Fruit fly (Drosophila melanogaster) whole organism, embryonic: ENCODE data around the gene TTLL6B.

Experiments
- CG13624 ChIP-seq: fragments of 200-800 bp; sonication (Bioruptor generic); optimal IDR thresholded peaks from 2 replicates; lab custom pipeline; 2016; ENCODE audit warnings: missing biosample characterization, missing genetic modification characterization
- CG8359 ChIP-seq: fragments of 200-800 bp; sonication (Bioruptor generic); optimal IDR thresholded peaks from 2 replicates; lab custom pipeline; 2017; ENCODE audit warnings: missing biosample characterization, mild to moderate bottlenecking, missing genetic modification characterization, borderline replicate concordance
- Ssrp ChIP-seq: fragments of 200-800 bp; sonication (Bioruptor generic); optimal IDR thresholded peaks from 2 replicates; lab custom pipeline; 2018; ENCODE audit warnings: missing biosample characterization, mild to moderate bottlenecking, missing genetic modification characterization, moderate library complexity
- cwo ChIP-seq: fragments of 200-800 bp; sonication (Bioruptor generic); optimal IDR thresholded peaks from 3 replicates; lab custom pipeline; 2017; ENCODE audit warnings: missing biosample characterization, missing genetic modification characterization, mild to moderate bottlenecking, moderate library complexity, missing genetic modification reagents
- gsb ChIP-seq: fragments of 200-800 bp; sonication (Bioruptor generic); IDR thresholded peaks from 2 replicates; pipeline ENCODE4 v1.3.6; 2022; ENCODE audit warnings: missing biosample characterization, missing genetic modification characterization
- lola ChIP-seq, 3 experiments: fragments of >200 bp in 2 of 3; fragments of 200-800 bp in 1 of 3; sonication (Bioruptor generic) in 1 of 3; optimal IDR thresholded peaks; 2 replicates each; lab custom pipeline; 2017 to 2019; ENCODE audit warnings: missing biosample characterization in 3 of 3, missing genetic modification characterization in 3 of 3, mild to moderate bottlenecking in 1 of 3, moderate library complexity in 1 of 3
- phol ChIP-seq: fragments of 200-800 bp; sonication (Bioruptor generic); optimal IDR thresholded peaks from 3 replicates; lab custom pipeline; 2018; ENCODE audit warnings: missing biosample characterization, mild to moderate bottlenecking, missing genetic modification characterization, moderate library complexity
- pum ChIP-seq: fragments of 200-800 bp; sonication (Bioruptor generic); optimal IDR thresholded peaks from 2 replicates; lab custom pipeline; 2016; ENCODE audit warnings: missing biosample characterization, missing genetic modification characterization
- slbo ChIP-seq: fragments of 200-800 bp; sonication (Bioruptor generic); IDR thresholded peaks from 2 replicates; pipeline ENCODE4 v1.3.6; 2022; ENCODE audit warnings: missing biosample characterization, missing genetic modification characterization
- tx ChIP-seq: fragments of 200-800 bp; sonication (Bioruptor generic); optimal IDR thresholded peaks from 2 replicates; lab custom pipeline; 2016; ENCODE audit warnings: missing biosample characterization, missing genetic modification characterization
- vvl ChIP-seq: fragments of 200-800 bp; sonication (Bioruptor generic); IDR thresholded peaks from 2 replicates; pipeline ENCODE4 v1.3.6; 2022; ENCODE audit warnings: missing biosample characterization, missing genetic modification characterization

DNA sequence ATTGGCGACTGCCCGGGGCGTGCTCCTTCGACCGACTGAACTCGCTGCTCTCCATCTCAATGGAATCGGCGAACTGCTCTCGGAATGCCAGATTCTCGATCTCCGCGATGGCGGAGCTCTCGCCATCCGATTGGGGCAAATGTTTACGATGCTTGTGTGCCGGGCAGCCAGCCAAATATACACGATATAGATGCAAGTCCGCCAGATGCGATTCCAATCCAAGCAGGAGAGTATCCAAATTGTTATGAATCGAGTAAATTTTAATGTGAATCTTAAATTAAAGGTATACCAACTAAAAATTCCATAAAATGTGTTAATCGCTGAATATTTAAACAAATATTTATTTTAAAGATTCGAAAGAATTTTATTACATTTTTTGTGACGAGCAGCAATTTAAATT is 2.9 kb downstream of the TTLL6B start, which contains the start of gene CG5984:
- TF ChIP-seq CG8359 = no peak
- no peak for TF ChIP-seq lola (GFP tag; optimal IDR thresholded peaks at IDR 0.05; lab: Kevin White, UChicago)
- no peak for TF ChIP-seq vvl (GFP tag; lab: Robert Waterston, UW)
- TF ChIP-seq Ssrp (tag; lab: Kevin White, UChicago) = no peak
- TF ChIP-seq cwo (GFP tag; lab: Kevin White, UChicago) = no peak
- no peak for TF ChIP-seq tx (GFP tag; lab: Kevin White, UChicago)
- TF ChIP-seq phol (tag; lab: Kevin White, UChicago) = no peak
- TF ChIP-seq slbo (GFP tag; lab: Robert Waterston, UW) = no peak
- TF ChIP-seq pum = no peak
- no peak for TF ChIP-seq gsb
- no peak for TF ChIP-seq CG13624 (GFP tag; lab: Kevin White, UChicago)
